Worm (Caenorhabditis elegans): Measurements from ENCODE around the gene W04E12.9.

The W04E12.9 gene

ce11 chrV:19744210-19744609 lies 12.1 kb upstream of the W04E12.9 start:
- TF ChIP-seq lsy-27 (tag; optimal IDR thresholded peaks at IDR 0.05; ENCODE audit: borderline replicate concordance, insufficient read depth) (no peak), let-526 (GFP tag; IDR thresholded peaks at IDR 0.05) (no peak), hlh-12 (tag; optimal IDR thresholded peaks at IDR 0.05) (no peak), zim-3 (tag; optimal IDR thresholded peaks at IDR 0.05) (no peak), ztf-26 (tag; optimal IDR thresholded peaks at IDR 0.05) (no peak), F23B12.7 (tag; optimal IDR thresholded peaks at IDR 0.05; ENCODE audit: insufficient read depth) (no peak), F55B11.4 (tag; optimal IDR thresholded peaks at IDR 0.05; ENCODE audit: borderline replicate concordance, insufficient read depth) (no peak), egl-44 (GFP tag; IDR thresholded peaks at IDR 0.05) (no peak), die-1 (tag; optimal IDR thresholded peaks at IDR 0.05) (no peak), repo-1 (tag; optimal IDR thresholded peaks at IDR 0.05) (no peak), lin-26 (GFP tag; IDR thresholded peaks at IDR 0.05) (no peak)

DNA sequence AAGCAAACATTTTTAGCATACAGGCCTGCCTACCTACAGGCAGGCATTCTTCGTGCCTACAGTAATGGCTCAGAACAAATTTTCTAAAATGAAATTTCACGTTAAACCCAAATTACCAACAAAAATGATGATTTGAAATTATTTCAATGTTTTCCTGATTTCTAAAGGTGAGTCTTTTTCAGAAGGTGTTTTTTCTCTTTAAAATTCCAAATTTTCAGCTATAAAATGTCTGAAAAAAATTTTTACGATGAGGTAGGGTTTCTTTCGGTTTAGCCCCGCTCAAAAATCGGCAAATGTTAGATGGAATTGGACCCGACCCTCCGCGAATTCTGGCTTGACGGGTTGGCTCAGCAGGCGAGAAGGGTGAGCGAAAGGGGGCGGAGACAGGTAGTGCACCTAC lies 10.5 kb upstream of the W04E12.9 start, which contains the start of gene W04E12.5:
Gene W04E12.5, plus strand, starts transcription at position 301 of the 400 bp plus-strand sequence.
- no peak for TF ChIP-seq D2030.7 (GFP tag; IDR thresholded peaks at IDR 0.05)
- TF ChIP-seq cebp-1 (GFP tag; IDR thresholded peaks at IDR 0.05) = no peak
- no peak for TF ChIP-seq cebp-1 (tag; optimal IDR thresholded peaks at IDR 0.05)
- no peak for TF ChIP-seq snpc-1.1 (tag; optimal IDR thresholded peaks at IDR 0.05; ENCODE audit: insufficient read depth)
- no peak for TF ChIP-seq xnd-1 (tag; optimal IDR thresholded peaks at IDR 0.05)
- no peak for TF ChIP-seq F37B4.10 (GFP tag; IDR thresholded peaks at IDR 0.05)
- TF ChIP-seq F22D6.2 (tag; optimal IDR thresholded peaks at IDR 0.05) = no peak

- TF ChIP-seq tlf-1 (GFP tag; optimal IDR thresholded peaks at IDR 0.05) = no peak
- no peak for TF ChIP-seq F49E8.2 (tag; optimal IDR thresholded peaks at IDR 0.05; ENCODE audit: insufficient read depth)
- TF ChIP-seq F22D6.2 (tag; optimal IDR thresholded peaks at IDR 0.05) = no peak
- no peak for TF ChIP-seq unc-130 (GFP tag; optimal IDR thresholded peaks at IDR 0.05)
Measured at ce11 chrV:19747144-19747543, 9.2 kb upstream of the W04E12.9 start.

DNA sequence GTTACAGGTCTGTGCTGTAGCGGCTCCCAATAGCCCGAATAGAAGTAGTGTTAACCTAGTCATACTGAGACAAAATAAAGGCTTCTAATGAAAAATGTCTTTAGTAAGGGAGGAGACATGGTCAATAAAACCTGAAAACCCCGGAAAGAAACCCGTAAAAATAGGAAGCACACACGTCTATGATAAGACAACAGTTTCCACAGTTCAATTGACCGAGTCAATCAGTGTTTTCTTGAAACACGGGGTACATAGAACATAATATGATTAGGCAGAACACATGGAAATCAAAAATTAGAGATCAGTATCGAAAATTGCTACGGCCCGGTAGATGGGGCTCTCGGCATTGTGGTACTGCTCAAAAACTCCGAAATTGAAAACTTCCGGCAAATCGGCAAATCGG lies 5.2 kb upstream of the W04E12.9 start, which contains the start of gene clec-49:
Gene clec-49, minus strand, starts transcription at position 103 of the 400 bp plus-strand sequence.
- TF ChIP-seq sptf-2 (GFP tag; optimal IDR thresholded peaks at IDR 0.05) (no peak), nhr-80 (tag; optimal IDR thresholded peaks at IDR 0.05) (peak; percentile 72)

- peak; percentile 71; the same call in 1 of the 2 replicates for TF ChIP-seq zfh-2 (GFP tag; conservative IDR thresholded peaks at IDR 0.05)
- no peak for TF ChIP-seq lsl-1 (GFP tag; optimal IDR thresholded peaks at IDR 0.05)
- TF ChIP-seq Y79H2A.3 (GFP tag; conservative IDR thresholded peaks at IDR 0.05) = no peak
- no peak for TF ChIP-seq nhr-120 (GFP tag; IDR thresholded peaks at IDR 0.05)
- TF ChIP-seq B0019.2 (GFP tag; conservative IDR thresholded peaks at IDR 0.05) = no peak
- no peak for TF ChIP-seq F49E8.2 (tag; optimal IDR thresholded peaks at IDR 0.05; ENCODE audit: insufficient read depth)
- TF ChIP-seq ccch-3 (GFP tag; optimal IDR thresholded peaks at IDR 0.05) = no peak
- no peak for TF ChIP-seq die-1 (tag; optimal IDR thresholded peaks at IDR 0.05)
Measured at ce11 chrV:19752879-19753278, 3.5 kb upstream of the W04E12.9 start.

DNA sequence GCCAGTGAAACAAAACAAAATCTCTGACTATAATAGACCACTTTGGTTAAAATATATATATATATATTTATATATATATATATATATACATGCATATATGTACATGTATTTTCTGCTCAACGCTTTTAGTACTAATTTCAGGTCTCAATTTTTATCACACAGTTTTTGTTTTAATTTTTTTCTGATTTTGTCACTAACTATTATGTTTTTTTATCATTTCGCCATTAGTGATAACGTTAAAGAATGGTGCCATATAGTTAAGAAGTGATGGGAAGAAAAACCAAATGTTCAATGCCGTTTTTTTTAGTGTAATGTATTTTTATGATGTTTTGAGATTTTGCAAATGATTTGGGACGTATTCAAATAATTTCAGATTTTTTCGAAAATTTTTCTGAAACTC lies 2.0 kb upstream of the W04E12.9 start:
- TF ChIP-seq nhr-80 (tag; optimal IDR thresholded peaks at IDR 0.05) (peak; percentile 32), hlh-26 (GFP tag; conservative IDR thresholded peaks at IDR 0.05) (no peak)

All from whole organism, young adult.